Worm (Caenorhabditis elegans): Measurements from ENCODE around the gene C55B6.5.

DNA sequence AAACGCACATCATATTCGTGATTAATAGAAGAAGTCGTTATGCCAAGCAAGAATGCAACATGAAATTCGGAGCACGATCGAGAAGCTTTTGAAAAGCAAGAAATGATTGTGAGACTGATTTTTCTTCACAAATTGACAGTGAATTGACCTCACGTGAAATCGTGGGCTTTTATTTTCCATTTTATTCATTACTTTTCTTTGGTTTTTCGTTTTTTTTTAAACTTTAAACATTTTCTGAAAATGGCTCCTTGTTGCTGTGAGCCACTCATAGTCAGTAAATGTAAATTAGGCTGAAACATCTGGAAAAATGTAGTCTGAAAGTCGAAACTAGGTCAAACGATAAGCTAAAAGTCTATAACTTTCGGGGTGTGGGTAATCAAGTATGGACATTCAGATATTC, at the start of gene C55B6.5:
- TF ChIP-seq lin-13 (GFP tag; optimal IDR thresholded peaks at IDR 0.05) (no peak), fkh-10 (GFP tag; optimal IDR thresholded peaks at IDR 0.05) (no peak), hlh-30 (tag; optimal IDR thresholded peaks at IDR 0.05; ENCODE audit: insufficient read depth) (no peak), pqm-1 (tag; optimal IDR thresholded peaks at IDR 0.05) (no peak), lsy-2 (tag; optimal IDR thresholded peaks at IDR 0.05) (no peak), nhr-111 (GFP tag; optimal IDR thresholded peaks at IDR 0.05) (no peak), snpc-4 (tag; optimal IDR thresholded peaks at IDR 0.05) (no peak), Y48G9A.11 (GFP tag; IDR thresholded peaks at IDR 0.05) (no peak), ceh-32 (tag; optimal IDR thresholded peaks at IDR 0.05; ENCODE audit: poor library complexity) (no peak), zip-11 (GFP tag; IDR thresholded peaks at IDR 0.05) (no peak), nhr-28 (tag; optimal IDR thresholded peaks at IDR 0.05) (no peak)
